Worm (Caenorhabditis elegans) whole organism, L3 larva: ENCODE measurements around the gene osgn-1.
A peak's percentile ranks its signal among the peaks of the same experiment; 100 is the strongest.

Source experiments
- ama-1 ChIP-seq: fragments of 150-350 bp; optimal IDR thresholded peaks from 2 replicates; lab custom pipeline; 2018
- unc-62 ChIP-seq: fragments of 150-350 bp; sonication (generic microtip); optimal IDR thresholded peaks from 4 replicates; lab custom pipeline; 2014; ENCODE audit warnings: missing biosample characterization, missing genetic modification reagents, missing genetic modification characterization

DNA sequence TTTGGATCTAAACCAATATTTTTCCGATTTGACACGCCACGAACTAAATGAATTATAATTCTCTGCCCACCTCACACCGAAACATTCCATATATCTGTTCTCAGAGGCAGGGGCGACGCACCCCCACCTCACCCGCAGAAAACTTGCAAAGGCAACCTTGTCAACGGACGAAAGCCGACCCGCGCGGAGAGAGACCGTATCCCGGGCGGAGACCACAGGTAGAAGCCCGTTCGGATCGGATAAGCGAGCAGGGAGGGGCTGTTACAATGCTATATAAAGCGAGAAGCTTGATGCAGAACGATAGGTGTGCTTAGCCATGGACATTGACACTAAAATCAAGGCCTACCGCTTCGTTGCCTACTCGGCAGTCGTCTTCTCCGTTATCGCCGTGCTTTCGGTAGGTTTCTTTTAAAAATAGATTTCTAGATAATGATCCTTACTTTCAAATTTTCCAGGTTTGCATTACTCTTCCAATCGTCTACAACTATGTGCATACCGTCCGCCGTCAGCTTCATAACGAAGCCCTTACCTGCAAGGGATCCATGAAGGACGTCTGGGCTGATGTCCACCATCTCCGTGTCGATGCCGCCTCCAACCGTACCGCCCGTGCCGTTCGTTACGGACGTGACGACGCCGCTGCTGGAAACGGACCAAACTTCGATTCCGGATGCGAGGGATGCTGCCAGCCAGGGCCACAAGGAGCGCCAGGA is 28.3 kb downstream of the osgn-1 start, which contains the start of the genes zipt-2.2 and dpy-13:
- TF ChIP-seq unc-62 (GFP tag; lab: Kevin White, UChicago): no peak
- peak; percentile 93 for TF ChIP-seq ama-1 (lab: Kevin White, UChicago)
